Worm (Caenorhabditis elegans) whole organism, young adult: ENCODE results near the gene F07G6.2.
"Not testable (repeated sequence)": the region's sequence is repeated elsewhere in the genome, so short reads cannot be mapped to it uniquely, and the experiment has no call there.

Experiments
- B0261.1 ChIP-seq: sonication (generic microtip); optimal IDR thresholded peaks from 2 replicates; lab custom pipeline; 2016; ENCODE audit warnings: mild to moderate bottlenecking, missing genetic modification characterization, moderate library complexity, missing compliant biosample characterization
- F23B12.7 ChIP-seq: sonication (generic microtip); optimal IDR thresholded peaks from 2 replicates; lab custom pipeline; 2017; ENCODE audit warnings: missing genetic modification characterization, mild to moderate bottlenecking, missing compliant biosample characterization, antibody characterized with exemption, moderate library complexity; ENCODE audit not compliant: insufficient read depth
- F57A8.1 ChIP-seq: fragments of 200-800 bp; sonication (Bioruptor generic); optimal IDR thresholded peaks from 2 replicates; lab custom pipeline; 2018; ENCODE audit warnings: mild to moderate bottlenecking, missing genetic modification characterization, moderate library complexity, missing compliant biosample characterization
- ama-1 ChIP-seq, 3 experiments: fragments of 150-350 bp in 1 of 3; sonication (generic microtip) in 2 of 3; optimal IDR thresholded peaks; 2 replicates each; lab custom pipeline; 2014 to 2018; ENCODE audit warnings: missing biosample characterization in 2 of 3, missing genetic modification characterization in 2 of 3, missing genetic modification reagents in 2 of 3
- aptf-2 ChIP-seq: fragments of 200-800 bp; sonication (Bioruptor generic); conservative IDR thresholded peaks from 2 replicates; pipeline ENCODE4 v1.3.6; 2022; ENCODE audit warnings: missing genetic modification reagents, missing genetic modification characterization, missing compliant biosample characterization
- bed-2 ChIP-seq: fragments of 200-800 bp; sonication (Bioruptor generic); IDR thresholded peaks from 2 replicates; pipeline ENCODE4 v1.3.6; 2022; ENCODE audit warnings: missing genetic modification reagents, missing genetic modification characterization, missing compliant biosample characterization
- ets-4 ChIP-seq: fragments of 200-800 bp; sonication (Bioruptor generic); optimal IDR thresholded peaks from 2 replicates; lab custom pipeline; 2018; ENCODE audit warnings: mild to moderate bottlenecking, missing genetic modification characterization, missing compliant biosample characterization
- let-607 ChIP-seq, 2 experiments: fragments of 200-800 bp in 1 of 2; sonication (Bioruptor generic) in 1 of 2; sonication (generic microtip) in 1 of 2; optimal IDR thresholded peaks; 2 replicates each; lab custom pipeline; 2016 to 2018; ENCODE audit warnings: mild to moderate bottlenecking in 2 of 2, missing compliant biosample characterization in 2 of 2, missing genetic modification characterization in 2 of 2, moderate library complexity in 2 of 2, missing genotype in 1 of 2
- nfya-1 ChIP-seq: sonication (generic microtip); optimal IDR thresholded peaks from 2 replicates; lab custom pipeline; 2017; ENCODE audit warnings: antibody characterized with exemption, missing compliant biosample characterization, missing genetic modification characterization, borderline replicate concordance; ENCODE audit not compliant: insufficient read depth
- snpc-3.4 ChIP-seq: sonication (generic microtip); optimal IDR thresholded peaks from 2 replicates; lab custom pipeline; 2017; ENCODE audit warnings: missing genetic modification characterization, mild to moderate bottlenecking, missing compliant biosample characterization, antibody characterized with exemption, moderate library complexity, missing genotype, missing genetic modification reagents
- snpc-4 ChIP-seq, 5 experiments: fragments of 150-350 bp in 1 of 5; sonication (generic microtip) in 4 of 5; optimal IDR thresholded peaks; 2 replicates each; lab custom pipeline; 2014 to 2018; ENCODE audit warnings: missing genetic modification characterization in 5 of 5, missing biosample characterization in 3 of 5, antibody characterized with exemption in 2 of 5, mild to moderate bottlenecking in 2 of 5, missing compliant biosample characterization in 2 of 5, missing genotype in 2 of 5, moderate library complexity in 2 of 5, missing genetic modification reagents in 1 of 5
- unc-62 ChIP-seq: fragments of 150-350 bp; optimal IDR thresholded peaks from 2 replicates; lab custom pipeline; 2014; ENCODE audit warnings: missing biosample characterization, missing genetic modification reagents, missing genetic modification characterization
- ztf-3 ChIP-seq: fragments of 200-800 bp; sonication (Bioruptor generic); optimal IDR thresholded peaks from 2 replicates; lab custom pipeline; 2018; ENCODE audit warnings: mild to moderate bottlenecking, missing genetic modification characterization, missing compliant biosample characterization

DNA sequence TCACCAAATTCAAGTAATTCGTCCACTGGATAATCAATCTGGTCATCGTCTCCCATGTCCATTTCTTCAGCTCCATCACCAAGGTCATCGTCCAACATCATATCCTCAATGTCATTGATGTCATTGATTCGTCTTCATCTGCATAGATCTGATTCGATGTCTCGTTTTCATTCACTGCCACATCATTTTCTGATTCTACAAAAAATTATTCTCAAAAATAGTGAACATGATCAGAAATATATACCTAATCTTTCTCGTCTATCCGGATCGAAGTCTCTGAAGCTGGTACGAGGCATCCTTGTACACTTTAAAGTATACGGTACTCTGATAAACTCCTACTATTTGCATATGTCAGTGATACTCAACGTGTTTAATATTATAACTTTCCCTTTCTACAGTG, 30.3 kb upstream of the F07G6.2 start, which contains the start of gene C36C9.4:
- TF ChIP-seq aptf-2 (GFP tag; lab: Robert Waterston, UW); unc-62; F57A8.1; B0261.1 (tag; lab: Kevin White, UChicago); ztf-3 (GFP tag; lab: Kevin White, UChicago); ets-4; ama-1 (optimal IDR thresholded peaks at IDR 0.05; lab: Kevin White, UChicago); ama-1 (GFP tag; optimal IDR thresholded peaks at IDR 0.05; lab: Kevin White, UChicago); snpc-3.4; snpc-4 (GFP tag; optimal IDR thresholded peaks at IDR 0.05; lab: Kevin White, UChicago); snpc-4 (tag; optimal IDR thresholded peaks at IDR 0.05; lab: Kevin White, UChicago); let-607 (tag; optimal IDR thresholded peaks at IDR 0.05; lab: Kevin White, UChicago); nfya-1 (tag; lab: Kevin White, UChicago); F23B12.7; bed-2 (GFP tag; lab: Robert Waterston, UW): not testable (repeated sequence)
